Worm (Caenorhabditis elegans): ENCODE measurements around the gene rnf-121.

rnf-121 gene

DNA sequence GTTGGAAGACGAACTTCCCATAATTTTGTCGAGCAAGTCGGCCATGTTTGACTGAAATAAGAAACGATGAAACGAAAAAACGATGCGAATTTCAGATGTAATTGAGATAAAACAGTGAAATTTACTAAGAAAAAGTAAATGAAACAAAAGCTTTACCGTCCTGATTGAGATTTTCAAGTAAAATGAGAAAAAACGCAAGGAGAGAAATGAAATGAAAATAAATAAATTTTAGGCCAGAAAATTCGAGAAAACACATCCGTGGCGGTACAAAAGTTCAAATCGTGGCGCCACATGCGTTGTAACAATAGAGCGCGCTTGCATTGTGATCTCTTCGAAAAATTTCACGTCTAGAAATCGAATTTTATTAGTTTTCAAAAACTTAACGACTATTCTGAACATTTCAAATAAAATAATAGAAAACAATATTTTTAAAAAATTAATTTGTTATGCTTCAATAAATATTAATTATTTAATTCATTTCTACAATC lies 5.4 kb upstream of the rnf-121 start, which contains the start of the genes hrde-1 and C16C10.13 (continued):
- no peak for TF ChIP-seq T26A5.8 (tag; optimal IDR thresholded peaks at IDR 0.05)
- TF ChIP-seq ztf-25 (GFP tag; IDR thresholded peaks at IDR 0.05), result no peak
- TF ChIP-seq B0019.2 (GFP tag; conservative IDR thresholded peaks at IDR 0.05), result peak; percentile 82
- TF ChIP-seq B0035.1 (tag; optimal IDR thresholded peaks at IDR 0.05), result no peak
- no peak for TF ChIP-seq nfya-1 (tag; optimal IDR thresholded peaks at IDR 0.05; ENCODE audit: borderline replicate concordance, insufficient read depth)
- no peak for TF ChIP-seq egl-18 (GFP tag; IDR thresholded peaks at IDR 0.05)
- TF ChIP-seq snpc-3.4 (tag; optimal IDR thresholded peaks at IDR 0.05), result peak; percentile 91
- TF ChIP-seq Y56A3A.18 (GFP tag; IDR thresholded peaks at IDR 0.05), result no peak
- peak; percentile 44; the same call in 1 of the 2 replicates for TF ChIP-seq Y53G8AR.9 (GFP tag; conservative IDR thresholded peaks at IDR 0.05)
- no peak for TF ChIP-seq chd-7 (tag; optimal IDR thresholded peaks at IDR 0.05)
- TF ChIP-seq nhr-90 (tag; optimal IDR thresholded peaks at IDR 0.05), result no peak
- no peak for TF ChIP-seq ZK185.1 (tag; optimal IDR thresholded peaks at IDR 0.05; ENCODE audit: poor library complexity, severe bottlenecking)
- TF ChIP-seq athp-1 (tag; optimal IDR thresholded peaks at IDR 0.05), result peak; percentile 70
- peak; percentile 78 for TF ChIP-seq dox-1 (GFP tag; IDR thresholded peaks at IDR 0.05)
- no peak for TF ChIP-seq ceh-58 (GFP tag; IDR thresholded peaks at IDR 0.05)
- TF ChIP-seq let-526 (GFP tag; IDR thresholded peaks at IDR 0.05), result no peak
- TF ChIP-seq him-1 (tag; optimal IDR thresholded peaks at IDR 0.05), result peak; percentile 51
- TF ChIP-seq ama-1 (optimal IDR thresholded peaks at IDR 0.05), result no peak
- TF ChIP-seq ama-1 (GFP tag; optimal IDR thresholded peaks at IDR 0.05), result no peak
- no peak for TF ChIP-seq tbx-9 (tag; optimal IDR thresholded peaks at IDR 0.05; ENCODE audit: borderline replicate concordance)
- no peak for TF ChIP-seq F52B5.7 (tag; optimal IDR thresholded peaks at IDR 0.05)
- TF ChIP-seq attf-6 (GFP tag; IDR thresholded peaks at IDR 0.05), result 0 out of 2 replicates have a peak, but pooled peaks have one; percentile 17
- TF ChIP-seq ceh-91 (GFP tag; IDR thresholded peaks at IDR 0.05), result peak; percentile 95
- no peak for TF ChIP-seq F10E7.11 (tag; optimal IDR thresholded peaks at IDR 0.05)
- TF ChIP-seq madf-8 (GFP tag; conservative IDR thresholded peaks at IDR 0.05), result peak; percentile 98
- TF ChIP-seq madf-6 (GFP tag; IDR thresholded peaks at IDR 0.05), result peak; percentile 98
- TF ChIP-seq ets-4 (GFP tag; optimal IDR thresholded peaks at IDR 0.05), result no peak
- no peak for TF ChIP-seq ztf-28 (GFP tag; IDR thresholded peaks at IDR 0.05)
- TF ChIP-seq B0261.1 (tag; optimal IDR thresholded peaks at IDR 0.05), result no peak
- TF ChIP-seq F23B12.7 (tag; optimal IDR thresholded peaks at IDR 0.05; ENCODE audit: insufficient read depth), result peak; percentile 14
- no peak for TF ChIP-seq pha-4 (tag; optimal IDR thresholded peaks at IDR 0.05)
- no peak for TF ChIP-seq nfyb-1 (GFP tag; IDR thresholded peaks at IDR 0.05)
- TF ChIP-seq Y67H2A.10 (GFP tag; conservative IDR thresholded peaks at IDR 0.05), result no peak
- TF ChIP-seq C17E4.6 (GFP tag; IDR thresholded peaks at IDR 0.05), result peak; percentile 66; the same call in 1 of the 2 replicates
- no peak for TF ChIP-seq die-1 (tag; optimal IDR thresholded peaks at IDR 0.05)
- TF ChIP-seq lsy-27 (tag; optimal IDR thresholded peaks at IDR 0.05; ENCODE audit: borderline replicate concordance, insufficient read depth), result peak; percentile 21
- peak; percentile 98 for TF ChIP-seq hrde-1 (tag; optimal IDR thresholded peaks at IDR 0.05; ENCODE audit: borderline replicate concordance)
- no peak for TF ChIP-seq dpff-1 (tag; optimal IDR thresholded peaks at IDR 0.05)
- TF ChIP-seq lsl-1 (GFP tag; optimal IDR thresholded peaks at IDR 0.05), result peak; percentile 91
- peak; percentile 43 for TF ChIP-seq snpc-1.1 (tag; optimal IDR thresholded peaks at IDR 0.05; ENCODE audit: insufficient read depth)
- TF ChIP-seq akir-1 (GFP tag; optimal IDR thresholded peaks at IDR 0.05), result no peak
- TF ChIP-seq mxl-1 (tag; optimal IDR thresholded peaks at IDR 0.05), result no peak
- peak; percentile 79 for TF ChIP-seq tlf-1 (GFP tag; optimal IDR thresholded peaks at IDR 0.05)
- TF ChIP-seq xnd-1 (tag; optimal IDR thresholded peaks at IDR 0.05), result peak; percentile 92
- TF ChIP-seq F33H1.4 (GFP tag; IDR thresholded peaks at IDR 0.05), result peak; percentile 78
- no peak for TF ChIP-seq egl-44 (GFP tag; IDR thresholded peaks at IDR 0.05)
- peak; percentile 93 for TF ChIP-seq F49E8.2 (tag; optimal IDR thresholded peaks at IDR 0.05; ENCODE audit: insufficient read depth)

All from whole organism, young adult.